Fruit fly (Drosophila melanogaster) whole organism, wandering third instar larva: ENCODE data around the gene CG18661.

Experiments
- Abd-B ChIP-seq: fragments of >200 bp; optimal IDR thresholded peaks from 2 replicates; lab custom pipeline; 2017; ENCODE audit warnings: missing biosample characterization, missing genetic modification characterization
- Dfd ChIP-seq: fragments of >200 bp; optimal IDR thresholded peaks from 2 replicates; lab custom pipeline; 2017; ENCODE audit warnings: missing biosample characterization, missing genetic modification characterization
- Hnf4 ChIP-seq: fragments of 200-800 bp; sonication (Bioruptor generic); optimal IDR thresholded peaks from 2 replicates; lab custom pipeline; 2016; ENCODE audit warnings: missing biosample characterization, mild to moderate bottlenecking, missing genetic modification characterization
- Myc ChIP-seq: fragments of >200 bp; optimal IDR thresholded peaks from 2 replicates; lab custom pipeline; 2017
- Rel ChIP-seq, 2 experiments: fragments of 200-800 bp; sonication (Bioruptor generic) in 1 of 2; optimal IDR thresholded peaks; 2 replicates in 1 of 2; 3 replicates in 1 of 2; lab custom pipeline; 2016 to 2019; ENCODE audit warnings: mild to moderate bottlenecking in 2 of 2, missing biosample characterization in 2 of 2, missing genetic modification characterization in 2 of 2, moderate library complexity in 1 of 2
- Vsx2 ChIP-seq: fragments of 200-300, 225-300 bp; sonication (Bioruptor generic); optimal IDR thresholded peaks from 2 replicates; lab custom pipeline; 2018; ENCODE audit warnings: missing biosample characterization, missing genetic modification characterization; ENCODE audit not compliant: partially characterized antibody
- br ChIP-seq: fragments of 200-800 bp; sonication (Bioruptor generic); optimal IDR thresholded peaks from 2 replicates; lab custom pipeline; 2016; ENCODE audit warnings: missing biosample characterization, missing genetic modification characterization
- brk ChIP-seq: fragments of 200-800 bp; sonication (Bioruptor generic); optimal IDR thresholded peaks from 2 replicates; lab custom pipeline; 2016; ENCODE audit warnings: missing biosample characterization, mild to moderate bottlenecking, missing genetic modification characterization
- dl ChIP-seq, 2 experiments: fragments of 175-275, 200-275 bp in 1 of 2; fragments of 200-275 bp in 1 of 2; sonication (Bioruptor generic); optimal IDR thresholded peaks; lab custom pipeline; 2018; ENCODE audit warnings: mild to moderate bottlenecking in 2 of 2, missing biosample characterization in 2 of 2, missing genetic modification characterization in 2 of 2, moderate library complexity in 2 of 2; ENCODE audit not compliant: partially characterized antibody in 2 of 2, insufficient read depth in 1 of 2
- h ChIP-seq: fragments of 200-800 bp; sonication (Bioruptor generic); optimal IDR thresholded peaks from 3 replicates; lab custom pipeline; 2016; ENCODE audit warnings: missing biosample characterization, mild to moderate bottlenecking, missing genetic modification characterization
- lola ChIP-seq: fragments of >200 bp; optimal IDR thresholded peaks from 2 replicates; lab custom pipeline; 2017; ENCODE audit warnings: missing biosample characterization, missing genetic modification characterization
- psq ChIP-seq: fragments of 200-800 bp; sonication (Bioruptor generic); optimal IDR thresholded peaks from 3 replicates; lab custom pipeline; 2017; ENCODE audit warnings: missing biosample characterization, mild to moderate bottlenecking, missing genetic modification characterization, moderate library complexity
- sv ChIP-seq: fragments of 200-800 bp; sonication (Bioruptor generic); optimal IDR thresholded peaks from 3 replicates; lab custom pipeline; 2016; ENCODE audit warnings: missing biosample characterization, missing genetic modification characterization

DNA sequence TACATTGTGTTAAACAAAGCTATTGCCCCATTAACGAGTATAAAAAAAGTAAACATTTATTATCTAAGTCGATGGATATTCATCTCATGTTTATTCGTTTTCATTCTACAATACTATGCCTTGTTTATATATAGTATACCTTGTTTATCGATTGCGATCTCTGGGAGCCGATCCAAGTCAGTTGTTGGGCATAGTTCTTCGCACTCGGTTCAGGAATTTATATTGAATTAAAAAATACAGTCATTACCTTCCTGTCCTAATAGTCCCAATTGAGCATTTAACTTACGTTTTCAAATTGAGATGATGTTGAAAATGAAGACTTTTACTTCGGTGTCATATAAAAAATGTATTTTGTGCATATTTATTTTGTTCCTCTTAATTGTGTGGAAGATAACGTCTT, 32.7 kb upstream of the CG18661 start, which contains the start of gene CG32984:
- TF ChIP-seq dl (GFP tag; optimal IDR thresholded peaks at IDR 0.05; lab: Kevin White, UChicago; ENCODE audit: insufficient read depth in 1 of 2, partially characterized antibody in 2 of 2): no peak
- no peak for TF ChIP-seq br (GFP tag; lab: Kevin White, UChicago)
- TF ChIP-seq brk (GFP tag; lab: Kevin White, UChicago): no peak
- TF ChIP-seq psq (GFP tag; lab: Kevin White, UChicago): no peak
- TF ChIP-seq Hnf4 (GFP tag; lab: Kevin White, UChicago): no peak
- TF ChIP-seq Rel (GFP tag; optimal IDR thresholded peaks at IDR 0.05; lab: Kevin White, UChicago): no peak
- TF ChIP-seq Rel (tag; optimal IDR thresholded peaks at IDR 0.05; lab: Kevin White, UChicago): no peak
- no peak for TF ChIP-seq sv
- TF ChIP-seq Myc (lab: Kevin White, UChicago): no peak
- no peak for TF ChIP-seq Abd-B
- TF ChIP-seq Dfd: no peak
- TF ChIP-seq h (GFP tag; lab: Kevin White, UChicago): no peak
- TF ChIP-seq lola (GFP tag; lab: Kevin White, UChicago): no peak
- no peak for TF ChIP-seq Vsx2 (GFP tag; lab: Kevin White, UChicago)
